Fruit fly (Drosophila melanogaster): ENCODE results near the gene nonA-l.
A peak's percentile ranks its signal among the peaks of the same experiment; 100 is the strongest.

Gene nonA-l

dm6 chr3R:16614241-16614640 lies 25.8 kb upstream of the nonA-l start, which contains the start of gene CG10340:
CG10340 (minus strand) TSS chr3R:16614391.
- no peak for TF ChIP-seq CG32772 (GFP tag; IDR thresholded peaks at IDR 0.05)
- TF ChIP-seq CG15696 (tag; optimal IDR thresholded peaks at IDR 0.05) = peak; percentile 11
- no peak for TF ChIP-seq Trl (optimal IDR thresholded peaks at IDR 0.05)
- TF ChIP-seq Trl (GFP tag; optimal IDR thresholded peaks at IDR 0.05) = no peak
- TF ChIP-seq CG3838 (GFP tag; optimal IDR thresholded peaks at IDR 0.05) = no peak
- TF ChIP-seq CG7357 (GFP tag; IDR thresholded peaks at IDR 0.05) = no peak
- TF ChIP-seq CG3847 (GFP tag; IDR thresholded peaks at IDR 0.05) = no peak
- no peak for TF ChIP-seq CG12744 (GFP tag; optimal IDR thresholded peaks at IDR 0.05)
- TF ChIP-seq CG4854 (GFP tag; optimal IDR thresholded peaks at IDR 0.05) = no peak
- no peak for TF ChIP-seq CG9437 (GFP tag; optimal IDR thresholded peaks at IDR 0.05)
- no peak for TF ChIP-seq CG17912 (GFP tag; optimal IDR thresholded peaks at IDR 0.05)
- TF ChIP-seq knrl (GFP tag; IDR thresholded peaks at IDR 0.05; ENCODE audit: partially characterized antibody) = peak; percentile 85
- no peak for TF ChIP-seq Nf-YB (GFP tag; optimal IDR thresholded peaks at IDR 0.05)
- TF ChIP-seq mam (GFP tag; optimal IDR thresholded peaks at IDR 0.05) = peak; percentile 4
- no peak for TF ChIP-seq Deaf1 (tag; optimal IDR thresholded peaks at IDR 0.05)
- no peak for TF ChIP-seq crc (GFP tag; optimal IDR thresholded peaks at IDR 0.05)
- TF ChIP-seq CG5245 (GFP tag; optimal IDR thresholded peaks at IDR 0.05) = no peak
- no peak for TF ChIP-seq fd64A (GFP tag; optimal IDR thresholded peaks at IDR 0.05)
- no peak for TF ChIP-seq nau (GFP tag; optimal IDR thresholded peaks at IDR 0.05)
- TF ChIP-seq chinmo (GFP tag; IDR thresholded peaks at IDR 0.05; ENCODE audit: partially characterized antibody) = 0 out of 4 replicates have a peak, but pooled peaks have one; percentile 64
- TF ChIP-seq CG10267 (tag; optimal IDR thresholded peaks at IDR 0.05) = peak; percentile 17
- peak; percentile 6 for TF ChIP-seq HmgZ (tag; optimal IDR thresholded peaks at IDR 0.05)
- TF ChIP-seq ftz-f1 (GFP tag; optimal IDR thresholded peaks at IDR 0.05) = no peak
- TF ChIP-seq CG1603 (tag; optimal IDR thresholded peaks at IDR 0.05) = no peak
- TF ChIP-seq abd-A (tag; optimal IDR thresholded peaks at IDR 0.05) = no peak
- peak; percentile 3 for TF ChIP-seq CG18764 (GFP tag; optimal IDR thresholded peaks at IDR 0.05)
- no peak for TF ChIP-seq CG7928 (GFP tag; optimal IDR thresholded peaks at IDR 0.05)
- peak; percentile 81 for TF ChIP-seq MESR4 (GFP tag; optimal IDR thresholded peaks at IDR 0.05)
- TF ChIP-seq CG14710 (tag; optimal IDR thresholded peaks at IDR 0.05) = peak; percentile 51
- TF ChIP-seq BEAF-32 (GFP tag; optimal IDR thresholded peaks at IDR 0.05) = peak; percentile 81
- peak; percentile 79 for TF ChIP-seq HLH4C (GFP tag; IDR thresholded peaks at IDR 0.05; ENCODE audit: partially characterized antibody)
- no peak for TF ChIP-seq ems (GFP tag; optimal IDR thresholded peaks at IDR 0.05)
- TF ChIP-seq dpn (GFP tag; optimal IDR thresholded peaks at IDR 0.05) = no peak
- peak; percentile 34 for TF ChIP-seq CoRest (tag; optimal IDR thresholded peaks at IDR 0.05)
- peak; percentile 65 for TF ChIP-seq hb (GFP tag; IDR thresholded peaks at IDR 0.05; ENCODE audit: partially characterized antibody)
- TF ChIP-seq tup (GFP tag; optimal IDR thresholded peaks at IDR 0.05) = no peak
- peak; percentile 31 for TF ChIP-seq CG13775 (GFP tag; optimal IDR thresholded peaks at IDR 0.05)
- no peak for TF ChIP-seq CkIIα-i1 (GFP tag; IDR thresholded peaks at IDR 0.05)
- peak; percentile 87 for TF ChIP-seq CG13287 (GFP tag; IDR thresholded peaks at IDR 0.05; ENCODE audit: partially characterized antibody)
- no peak for TF ChIP-seq lab (GFP tag; optimal IDR thresholded peaks at IDR 0.05)
- TF ChIP-seq CG34224 (GFP tag; IDR thresholded peaks at IDR 0.05; ENCODE audit: partially characterized antibody) = peak; percentile 84
- TF ChIP-seq prd (optimal IDR thresholded peaks at IDR 0.05) = no peak
- peak; percentile 30; the same call in 1 of the 3 replicates for TF ChIP-seq prd (GFP tag; IDR thresholded peaks at IDR 0.05)
- no peak for TF ChIP-seq CG4328 (GFP tag; optimal IDR thresholded peaks at IDR 0.05)
- TF ChIP-seq CG10462 (GFP tag; optimal IDR thresholded peaks at IDR 0.05) = no peak
- TF ChIP-seq CG10209 (GFP tag; optimal IDR thresholded peaks at IDR 0.05) = no peak
- TF ChIP-seq h (optimal IDR thresholded peaks at IDR 0.05) = no peak
- TF ChIP-seq CG3163 (GFP tag; optimal IDR thresholded peaks at IDR 0.05) = no peak
- TF ChIP-seq H15 (GFP tag; IDR thresholded peaks at IDR 0.05) = no peak
- TF ChIP-seq Dbx (GFP tag; IDR thresholded peaks at IDR 0.05) = peak; percentile 43; the same call in 1 of the 3 replicates
- TF ChIP-seq Elba2 (GFP tag; optimal IDR thresholded peaks at IDR 0.05) = peak; percentile 88

Data from whole organism, embryonic.